Fruit fly (Drosophila melanogaster) whole organism, adult: Measurements from ENCODE around the gene pch2.
A peak's percentile ranks its signal among the peaks of the same experiment; 100 is the strongest.

Source experiments
- CG11617 ChIP-seq: fragments of 200-800 bp; sonication (Bioruptor generic); optimal IDR thresholded peaks from 2 replicates; lab custom pipeline; 2017; ENCODE audit warnings: mild to moderate bottlenecking, missing biosample characterization, missing genetic modification reagents, missing genetic modification characterization
- CG12768 ChIP-seq: fragments of 200-800 bp; sonication (Bioruptor generic); optimal IDR thresholded peaks from 2 replicates; lab custom pipeline; 2017; ENCODE audit warnings: missing biosample characterization, missing genetic modification characterization, mild to moderate bottlenecking, moderate library complexity, missing genetic modification reagents
- CG14711 ChIP-seq: fragments of 200-800 bp; sonication (Bioruptor generic); optimal IDR thresholded peaks from 2 replicates; lab custom pipeline; 2018; ENCODE audit warnings: missing biosample characterization, mild to moderate bottlenecking, missing genetic modification characterization, moderate library complexity
- CG1620 ChIP-seq: fragments of 200-800 bp; sonication (Bioruptor generic); optimal IDR thresholded peaks from 2 replicates; lab custom pipeline; 2016; ENCODE audit warnings: missing biosample characterization, missing genetic modification characterization
- CG33017 ChIP-seq: fragments of 200-800 bp; sonication (Bioruptor generic); optimal IDR thresholded peaks from 2 replicates; lab custom pipeline; 2018; ENCODE audit warnings: missing biosample characterization, mild to moderate bottlenecking, missing genetic modification characterization, moderate library complexity
- CG5204 ChIP-seq: fragments of 200-800 bp; sonication (Bioruptor generic); optimal IDR thresholded peaks from 2 replicates; lab custom pipeline; 2016; ENCODE audit warnings: missing biosample characterization, missing genetic modification characterization
- CG7045 ChIP-seq: fragments of 200-800 bp; sonication (Bioruptor generic); optimal IDR thresholded peaks from 2 replicates; lab custom pipeline; 2017; ENCODE audit warnings: missing biosample characterization, mild to moderate bottlenecking, missing genetic modification characterization
- CG7101 ChIP-seq: fragments of 200-800 bp; sonication (Bioruptor generic); optimal IDR thresholded peaks from 2 replicates; lab custom pipeline; 2018; ENCODE audit warnings: missing biosample characterization, mild to moderate bottlenecking, missing genetic modification characterization, moderate library complexity
- Clk ChIP-seq: fragments of 200-800 bp; sonication (Bioruptor generic); optimal IDR thresholded peaks from 2 replicates; lab custom pipeline; 2017; ENCODE audit warnings: missing biosample characterization, missing genetic modification characterization
- Crg-1 ChIP-seq: fragments of 200-800 bp; sonication (Bioruptor generic); optimal IDR thresholded peaks from 2 replicates; lab custom pipeline; 2016; ENCODE audit warnings: missing biosample characterization, missing genetic modification characterization
- Hr96 ChIP-seq: fragments of 200-800 bp; sonication (Bioruptor generic); optimal IDR thresholded peaks from 2 replicates; lab custom pipeline; 2016; ENCODE audit warnings: missing biosample characterization, missing genetic modification characterization
- Mnt ChIP-seq: fragments of 200-800 bp; sonication (Bioruptor generic); optimal IDR thresholded peaks from 2 replicates; lab custom pipeline; 2016; ENCODE audit warnings: missing biosample characterization, mild to moderate bottlenecking, missing genetic modification characterization
- bab1 ChIP-seq: fragments of 200-800 bp; sonication (Bioruptor generic); optimal IDR thresholded peaks from 3 replicates; lab custom pipeline; 2019; ENCODE audit warnings: missing biosample characterization, mild to moderate bottlenecking, missing genetic modification characterization, moderate library complexity
- cic ChIP-seq: fragments of 200-800 bp; sonication (Bioruptor generic); optimal IDR thresholded peaks from 2 replicates; lab custom pipeline; 2017; ENCODE audit warnings: missing biosample characterization, mild to moderate bottlenecking, missing genetic modification characterization, moderate library complexity
- cnc ChIP-seq, 2 experiments: fragments of >200 bp; optimal IDR thresholded peaks; 2 replicates each; lab custom pipeline; 2017
- kay ChIP-seq: fragments of 200-800 bp; sonication (Bioruptor generic); peaks from one replicate; lab custom pipeline; 2016; ENCODE audit warnings: missing biosample characterization, missing genetic modification characterization, borderline replicate concordance
- ovo ChIP-seq: fragments of 200-800 bp; sonication (Bioruptor generic); optimal IDR thresholded peaks from 2 replicates; lab custom pipeline; 2016; ENCODE audit warnings: missing biosample characterization, missing genetic modification characterization
- pad ChIP-seq: fragments of 200-800 bp; sonication (Bioruptor generic); optimal IDR thresholded peaks from 3 replicates; lab custom pipeline; 2017; ENCODE audit warnings: missing biosample characterization, missing genetic modification characterization, mild to moderate bottlenecking, moderate library complexity, missing genetic modification reagents
- tj ChIP-seq: fragments of 200-800 bp; sonication (Bioruptor generic); optimal IDR thresholded peaks from 3 replicates; lab custom pipeline; 2017; ENCODE audit warnings: missing biosample characterization, mild to moderate bottlenecking, missing genetic modification characterization, moderate library complexity
- toe ChIP-seq: fragments of 200-800 bp; sonication (Bioruptor generic); optimal IDR thresholded peaks from 2 replicates; lab custom pipeline; 2016; ENCODE audit warnings: missing biosample characterization, missing genetic modification characterization

Gene pch2

DNA sequence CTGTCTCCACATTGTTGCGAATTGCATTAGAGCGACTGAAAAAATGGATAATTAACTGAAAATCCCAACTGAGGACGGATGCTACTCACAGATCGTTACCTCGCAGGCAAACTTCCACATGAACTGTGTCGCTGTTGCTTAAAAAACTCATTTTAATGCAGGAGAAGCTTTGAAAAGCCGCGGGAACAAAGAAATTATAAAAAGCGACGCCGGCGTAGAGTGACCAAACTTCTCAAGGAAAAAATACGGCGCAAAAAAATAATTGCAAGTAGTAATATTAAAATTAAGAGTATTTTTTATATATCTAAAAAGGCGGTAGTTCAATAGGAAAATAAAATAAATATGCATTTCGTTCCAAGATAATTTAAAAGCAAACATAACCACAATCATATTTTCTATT is at the start of gene pch2:
pch2 (minus strand) TSS at position 243 of the 400 bp plus-strand sequence.
- no peak for TF ChIP-seq CG11617 (GFP tag; lab: Kevin White, UChicago)
- no peak for TF ChIP-seq CG14711
- no peak for TF ChIP-seq cic
- no peak for TF ChIP-seq Crg-1 (GFP tag; lab: Kevin White, UChicago)
- no peak for TF ChIP-seq Clk (GFP tag; lab: Kevin White, UChicago)
- no peak for TF ChIP-seq pad (GFP tag; lab: Kevin White, UChicago)
- no peak for TF ChIP-seq CG7045 (GFP tag; lab: Kevin White, UChicago)
- TF ChIP-seq CG5204 (GFP tag; lab: Kevin White, UChicago): no peak
- TF ChIP-seq CG12768: no peak
- no peak for TF ChIP-seq Hr96 (GFP tag; lab: Kevin White, UChicago)
- no peak for TF ChIP-seq tj (GFP tag; lab: Kevin White, UChicago)
- no peak for TF ChIP-seq Mnt
- no peak for TF ChIP-seq kay
- TF ChIP-seq ovo (GFP tag; lab: Kevin White, UChicago): no peak
- TF ChIP-seq CG1620 (GFP tag; lab: Kevin White, UChicago): no peak
- TF ChIP-seq CG33017: no peak
- no peak for TF ChIP-seq toe (GFP tag; lab: Kevin White, UChicago)
- TF ChIP-seq bab1: no peak
- TF ChIP-seq CG7101 (tag; lab: Kevin White, UChicago): no peak
- TF ChIP-seq cnc (optimal IDR thresholded peaks at IDR 0.05; lab: Kevin White, UChicago): no peak

DNA sequence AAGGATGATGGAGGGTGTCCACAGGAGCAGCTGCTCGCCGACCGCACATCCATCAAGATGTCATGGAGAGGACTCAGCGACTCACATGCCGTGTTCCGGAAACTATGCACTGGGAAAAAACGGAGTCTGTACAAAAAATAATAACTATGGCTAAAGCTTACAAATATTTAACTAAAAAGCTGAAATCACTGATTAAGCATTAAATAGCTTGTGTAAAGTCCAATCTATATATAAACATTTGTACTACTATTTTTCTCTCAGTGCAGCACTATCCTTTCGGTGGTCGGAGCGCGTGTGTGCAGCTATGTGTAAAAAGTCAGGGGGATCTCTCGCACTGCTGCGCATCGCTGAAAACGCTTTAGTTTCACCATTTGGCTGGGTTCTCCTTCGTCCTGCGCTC is 34.6 kb upstream of the pch2 start:
- TF ChIP-seq CG5204 (GFP tag; lab: Kevin White, UChicago) (peak; percentile 48), cnc (optimal IDR thresholded peaks at IDR 0.05; lab: Kevin White, UChicago) (no peak)

DNA sequence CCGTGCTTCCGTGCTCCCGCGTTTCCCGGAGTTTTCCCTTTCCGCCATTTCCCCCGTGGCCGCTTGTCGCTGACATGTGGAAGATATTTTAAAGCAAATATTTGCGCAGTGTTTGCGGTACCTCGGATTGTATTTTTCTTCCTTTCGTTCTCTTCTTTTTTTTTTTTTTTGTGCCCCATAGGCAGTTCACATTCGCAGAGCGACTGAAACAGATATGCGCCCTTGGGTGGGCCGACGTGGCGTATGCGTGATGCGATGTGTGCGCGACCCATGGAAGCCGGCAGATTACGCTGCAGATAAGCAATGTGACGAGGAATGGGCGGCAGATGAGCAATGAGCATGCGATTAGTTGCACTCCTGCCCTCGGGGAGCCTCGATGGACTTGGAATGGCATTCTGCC is 26.3 kb upstream of the pch2 start:
- TF ChIP-seq Hr96 (GFP tag; lab: Kevin White, UChicago): no peak
- TF ChIP-seq Crg-1 (GFP tag; lab: Kevin White, UChicago): no peak
- no peak for TF ChIP-seq CG33017
- TF ChIP-seq cnc (optimal IDR thresholded peaks at IDR 0.05; lab: Kevin White, UChicago): no peak

DNA sequence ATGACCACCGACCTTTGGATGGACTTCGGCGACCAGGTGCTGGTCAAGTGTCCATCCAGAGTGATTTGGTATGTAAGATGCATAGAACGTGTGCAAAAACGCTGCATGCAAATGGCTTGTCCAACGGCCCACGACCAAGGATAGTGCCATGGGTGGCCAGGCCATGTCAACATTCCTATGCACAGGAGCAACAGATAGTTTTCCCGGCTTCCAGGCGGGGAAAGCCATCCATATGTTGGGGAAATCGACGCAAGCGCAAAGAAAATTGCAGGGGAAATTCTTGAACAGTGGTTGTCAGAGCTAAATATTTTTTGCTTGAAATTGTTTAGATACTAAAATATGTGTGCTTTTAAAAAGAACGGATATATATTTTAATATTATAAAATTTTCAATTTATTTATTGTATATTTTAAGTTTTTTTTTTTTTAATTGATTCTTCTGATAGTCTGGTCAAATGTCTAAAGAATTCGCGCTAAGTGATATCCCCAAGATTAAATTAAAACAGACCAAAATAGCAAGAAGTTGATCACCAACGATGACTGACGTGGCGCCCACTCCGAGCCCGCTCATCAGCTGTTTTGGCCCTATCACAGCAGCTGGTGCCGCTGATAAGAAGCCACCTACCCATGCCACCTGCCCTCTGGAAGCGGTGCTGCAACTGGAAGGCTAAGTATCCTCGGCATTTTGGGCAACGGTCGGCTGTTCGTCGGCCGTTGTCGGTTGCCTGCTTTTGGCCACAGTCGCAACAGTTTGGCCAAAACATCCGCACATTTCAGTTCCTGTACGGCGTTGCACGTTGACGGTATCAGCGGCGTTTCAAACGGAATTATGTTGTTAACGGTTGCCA is 16.1 kb upstream of the pch2 start, which contains the start of gene 5-HT2B:
5-HT2B (plus strand) TSS at position 797 of the 847 bp plus-strand sequence.
- TF ChIP-seq CG12768 (peak; percentile 45), Crg-1 (GFP tag; lab: Kevin White, UChicago) (no peak), ovo (GFP tag; lab: Kevin White, UChicago) (no peak), CG7101 (tag; lab: Kevin White, UChicago) (peak; percentile 10), CG14711 (peak; percentile 16), Mnt (no peak), Hr96 (GFP tag; lab: Kevin White, UChicago) (no peak), pad (GFP tag; lab: Kevin White, UChicago) (peak; percentile 91), CG5204 (GFP tag; lab: Kevin White, UChicago) (peak; percentile 19), cic (no peak), CG11617 (GFP tag; lab: Kevin White, UChicago) (peak; percentile 18), kay (no peak), cnc (optimal IDR thresholded peaks at IDR 0.05; lab: Kevin White, UChicago) (no peak), tj (GFP tag; lab: Kevin White, UChicago) (no peak), bab1 (no peak), CG7045 (GFP tag; lab: Kevin White, UChicago) (peak; percentile 70), CG33017 (peak; percentile 49)

DNA sequence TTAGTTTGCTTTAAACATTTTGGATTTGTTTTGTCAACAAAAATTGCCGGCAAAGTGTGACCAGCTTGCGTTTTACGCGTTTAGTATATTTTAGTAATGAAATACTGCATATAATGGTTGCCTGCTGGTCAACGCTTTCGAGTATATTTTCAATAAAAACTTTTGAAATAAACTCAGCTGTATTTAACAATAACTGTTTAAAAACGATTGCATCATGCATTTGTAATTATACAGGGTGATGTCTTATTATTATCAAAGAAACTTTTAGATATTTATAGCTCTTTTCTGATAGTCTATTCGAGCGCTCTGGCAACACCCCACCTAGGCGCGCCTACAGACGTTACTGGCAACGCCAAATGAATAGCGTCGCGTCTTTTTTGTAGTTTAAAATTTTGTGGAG is 2.2 kb upstream of the pch2 start, which contains the start of gene Cenp-C:
Cenp-C (plus strand) TSS at position 332 of the 400 bp plus-strand sequence.
- no peak for TF ChIP-seq ovo (GFP tag; lab: Kevin White, UChicago)
- TF ChIP-seq bab1: peak; percentile 20
- TF ChIP-seq CG11617 (GFP tag; lab: Kevin White, UChicago): no peak
- no peak for TF ChIP-seq CG7045 (GFP tag; lab: Kevin White, UChicago)
- no peak for TF ChIP-seq cic
- TF ChIP-seq Hr96 (GFP tag; lab: Kevin White, UChicago): peak; percentile 10
- TF ChIP-seq tj (GFP tag; lab: Kevin White, UChicago): peak; percentile 29
- TF ChIP-seq CG14711: peak; percentile 46
- no peak for TF ChIP-seq CG12768
- peak; percentile 29 for TF ChIP-seq CG7101 (tag; lab: Kevin White, UChicago)
- peak; percentile 7 for TF ChIP-seq kay
- peak; percentile 59 for TF ChIP-seq toe (GFP tag; lab: Kevin White, UChicago)
- peak; percentile 32 for TF ChIP-seq Crg-1 (GFP tag; lab: Kevin White, UChicago)
- no peak for TF ChIP-seq Clk (GFP tag; lab: Kevin White, UChicago)

DNA sequence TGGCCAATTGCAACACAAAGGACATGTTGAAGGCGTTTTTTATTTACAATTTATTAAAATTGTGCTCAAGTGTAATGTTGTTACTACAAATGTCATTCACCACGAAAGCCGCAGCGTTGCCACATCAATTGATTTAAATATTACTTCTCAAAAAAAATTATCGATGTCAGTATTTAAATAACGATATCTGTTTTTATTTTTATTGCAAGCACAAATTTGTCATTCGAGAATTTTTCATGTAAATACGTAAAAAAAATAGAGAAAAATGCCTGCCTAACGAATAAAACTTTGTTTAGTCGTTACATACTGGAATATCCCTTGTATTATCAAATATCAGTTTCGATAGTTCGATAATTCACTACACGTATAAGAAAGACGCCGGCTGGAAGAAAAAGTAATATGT is 921 bp upstream of the pch2 start, which contains the start of the genes mRpS18A and CG31460:
mRpS18A (minus strand) TSS at position 110 of the 403 bp plus-strand sequence.
CG31460 (plus strand) TSS at position 190 of the 403 bp plus-strand sequence.
- TF ChIP-seq CG1620 (GFP tag; lab: Kevin White, UChicago) (no peak), cic (no peak), CG7101 (tag; lab: Kevin White, UChicago) (peak; percentile 20), Hr96 (GFP tag; lab: Kevin White, UChicago) (no peak), Clk (GFP tag; lab: Kevin White, UChicago) (no peak), CG14711 (peak; percentile 21), ovo (GFP tag; lab: Kevin White, UChicago) (no peak), pad (GFP tag; lab: Kevin White, UChicago) (no peak), Crg-1 (GFP tag; lab: Kevin White, UChicago) (no peak), kay (no peak), Mnt (no peak), CG11617 (GFP tag; lab: Kevin White, UChicago) (no peak), CG5204 (GFP tag; lab: Kevin White, UChicago) (no peak), CG7045 (GFP tag; lab: Kevin White, UChicago) (no peak), tj (GFP tag; lab: Kevin White, UChicago) (no peak), CG12768 (peak; percentile 5), toe (GFP tag; lab: Kevin White, UChicago) (peak; percentile 60), CG33017 (no peak), bab1 (peak; percentile 40), cnc (optimal IDR thresholded peaks at IDR 0.05; lab: Kevin White, UChicago) (no peak)
